Worm (Caenorhabditis elegans): ENCODE results near the gene H25K10.2.
A peak's percentile ranks its signal among the peaks of the same experiment; 100 is the strongest.

Gene H25K10.2

ce11 chrIV:16199831-16200230 lies 11.0 kb downstream of the H25K10.2 start:
- TF ChIP-seq snu-23 (GFP tag; optimal IDR thresholded peaks at IDR 0.05) (no peak), unc-30 (tag; optimal IDR thresholded peaks at IDR 0.05) (no peak), nhr-85 (tag) (no peak), nhr-71 (tag; optimal IDR thresholded peaks at IDR 0.05) (no peak), irx-1 (tag; optimal IDR thresholded peaks at IDR 0.05) (no peak), ceh-82 (tag; optimal IDR thresholded peaks at IDR 0.05) (no peak)

- no peak for TF ChIP-seq ceh-90 (tag; optimal IDR thresholded peaks at IDR 0.05)
These were observed 14.1 kb downstream of the H25K10.2 start, which contains the start of gene Y7A9A.1 for ce11 chrIV:16196717-16197116. Gene Y7A9A.1 (plus strand): TSS chrIV:16197017.

ce11 chrIV:16192754-16193153 lies 18.1 kb downstream of the H25K10.2 start:
- TF ChIP-seq blmp-1 (tag; optimal IDR thresholded peaks at IDR 0.05), result peak; percentile 65
- TF ChIP-seq nhr-237 (tag; optimal IDR thresholded peaks at IDR 0.05), result no peak
- no peak for TF ChIP-seq fkh-8 (tag; optimal IDR thresholded peaks at IDR 0.05)
- TF ChIP-seq nhr-85 (tag), result peak; percentile 54
- TF ChIP-seq unc-86 (tag; optimal IDR thresholded peaks at IDR 0.05), result no peak
- no peak for TF ChIP-seq dpl-1 (GFP tag; optimal IDR thresholded peaks at IDR 0.05)

- TF ChIP-seq nhr-77 (tag; optimal IDR thresholded peaks at IDR 0.05), result no peak
- TF ChIP-seq skn-1 (tag; optimal IDR thresholded peaks at IDR 0.05), result no peak
- TF ChIP-seq fos-1 (tag; optimal IDR thresholded peaks at IDR 0.05), result no peak
- no peak for TF ChIP-seq sox-4 (tag; optimal IDR thresholded peaks at IDR 0.05)
- no peak for TF ChIP-seq nhr-47 (tag; optimal IDR thresholded peaks at IDR 0.05)
- no peak for TF ChIP-seq zip-4 (GFP tag; optimal IDR thresholded peaks at IDR 0.05)
- no peak for TF ChIP-seq elt-2 (tag; optimal IDR thresholded peaks at IDR 0.05)
- TF ChIP-seq lin-35 (GFP tag; optimal IDR thresholded peaks at IDR 0.05), result no peak
- no peak for TF ChIP-seq ama-1 (optimal IDR thresholded peaks at IDR 0.05)
- TF ChIP-seq nhr-12 (tag; optimal IDR thresholded peaks at IDR 0.05), result no peak
These were observed 19.2 kb downstream of the H25K10.2 start for ce11 chrIV:16191597-16191996.

- TF ChIP-seq irx-1 (tag; optimal IDR thresholded peaks at IDR 0.05), result no peak
- TF ChIP-seq unc-130 (tag; optimal IDR thresholded peaks at IDR 0.05), result no peak
- no peak for TF ChIP-seq pag-3 (tag; optimal IDR thresholded peaks at IDR 0.05; ENCODE audit: borderline replicate concordance, insufficient read depth)
- TF ChIP-seq mep-1 (tag; optimal IDR thresholded peaks at IDR 0.05), result no peak
- TF ChIP-seq snu-23 (GFP tag; optimal IDR thresholded peaks at IDR 0.05), result no peak
- no peak for TF ChIP-seq fkh-4 (tag; optimal IDR thresholded peaks at IDR 0.05; ENCODE audit: borderline replicate concordance)
- TF ChIP-seq hlh-17 (GFP tag; optimal IDR thresholded peaks at IDR 0.05; ENCODE audit: borderline replicate concordance), result no peak
- TF ChIP-seq aly-2 (tag; optimal IDR thresholded peaks at IDR 0.05), result no peak
- no peak for TF ChIP-seq fkh-8 (tag; optimal IDR thresholded peaks at IDR 0.05)
- TF ChIP-seq elt-2 (tag; optimal IDR thresholded peaks at IDR 0.05), result no peak
- no peak for TF ChIP-seq sox-4 (tag; optimal IDR thresholded peaks at IDR 0.05)
These were observed 24.8 kb downstream of the H25K10.2 start for ce11 chrIV:16186008-16186407.

ce11 chrIV:16184521-16184920 lies 26.3 kb downstream of the H25K10.2 start, which contains the start of gene Y105C5B.1413:
Gene Y105C5B.1413 (minus strand): TSS chrIV:16184621.
- TF ChIP-seq egl-13 (tag; optimal IDR thresholded peaks at IDR 0.05) (no peak), elt-3 (tag; optimal IDR thresholded peaks at IDR 0.05) (no peak), unc-30 (tag; optimal IDR thresholded peaks at IDR 0.05) (no peak), ceh-82 (tag; optimal IDR thresholded peaks at IDR 0.05) (no peak), nhr-28 (tag; optimal IDR thresholded peaks at IDR 0.05) (no peak), fos-1 (tag; optimal IDR thresholded peaks at IDR 0.05) (no peak), hlh-4 (tag; optimal IDR thresholded peaks at IDR 0.05) (no peak), blmp-1 (tag; optimal IDR thresholded peaks at IDR 0.05) (no peak), ama-1 (optimal IDR thresholded peaks at IDR 0.05) (no peak), efl-3 (GFP tag; optimal IDR thresholded peaks at IDR 0.05) (no peak), ceh-8 (GFP tag; optimal IDR thresholded peaks at IDR 0.05) (no peak), C16A3.4 (tag; optimal IDR thresholded peaks at IDR 0.05) (no peak), nhr-84 (tag; optimal IDR thresholded peaks at IDR 0.05) (no peak), nhr-71 (tag; optimal IDR thresholded peaks at IDR 0.05) (no peak), lsy-2 (tag; optimal IDR thresholded peaks at IDR 0.05) (no peak), mab-9 (GFP tag; IDR thresholded peaks at IDR 0.05) (no peak), nhr-11 (tag; optimal IDR thresholded peaks at IDR 0.05) (no peak), lir-3 (tag; optimal IDR thresholded peaks at IDR 0.05; ENCODE audit: poor library complexity) (no peak)

All from whole organism, L1 larva.